Worm (Caenorhabditis elegans): Measurements from ENCODE around the gene F25E5.2.

DNA sequence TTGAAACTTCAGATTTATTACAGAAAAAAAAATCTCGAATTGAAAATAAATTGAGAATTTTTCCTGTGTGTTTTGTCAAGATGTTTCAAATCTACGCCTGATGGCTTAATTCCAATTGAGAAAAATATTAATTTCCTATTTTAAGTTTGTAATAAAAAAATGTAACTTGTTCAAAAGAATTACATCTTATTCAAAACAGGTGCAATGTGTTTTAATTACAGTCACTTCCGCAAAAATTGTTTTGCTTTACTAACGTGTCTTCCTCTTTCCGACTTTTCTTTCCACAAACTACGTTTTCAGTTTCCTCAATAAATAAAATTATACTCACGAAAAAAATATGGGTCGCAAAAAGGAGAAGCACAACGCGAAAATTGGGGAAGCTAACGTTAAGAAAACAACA, 17.1 kb upstream of the F25E5.2 start, which contains the start of gene F25E5.16:
- TF ChIP-seq unc-62 (GFP tag; optimal IDR thresholded peaks at IDR 0.05) (no peak), attf-5 (GFP tag; optimal IDR thresholded peaks at IDR 0.05) (no peak), lir-1 (GFP tag; conservative IDR thresholded peaks at IDR 0.05) (no peak), ztf-25 (GFP tag; IDR thresholded peaks at IDR 0.05) (no peak), ceh-100 (GFP tag; IDR thresholded peaks at IDR 0.05) (no peak), nhr-179 (tag; optimal IDR thresholded peaks at IDR 0.05) (no peak), hmg-20 (GFP tag; IDR thresholded peaks at IDR 0.05) (no peak), K11D2.4 (GFP tag; IDR thresholded peaks at IDR 0.05) (no peak), lin-35 (GFP tag; optimal IDR thresholded peaks at IDR 0.05) (no peak)
